Fruit fly (Drosophila melanogaster) Kc167 (cell line): ENCODE data around the gene scrt.

Source experiments
- Myc ChIP-seq: fragments of >200 bp; optimal IDR thresholded peaks from 2 replicates; lab custom pipeline; 2017; ENCODE audit warnings: missing external identifiers
- Sin3A ChIP-seq: fragments of >200 bp; optimal IDR thresholded peaks from 2 replicates; lab custom pipeline; 2018; ENCODE audit warnings: missing external identifiers
- h ChIP-seq: fragments of >200 bp; optimal IDR thresholded peaks from 3 replicates; lab custom pipeline; 2018; ENCODE audit warnings: missing external identifiers
- insv ChIP-seq: fragments of >200 bp; optimal IDR thresholded peaks from 3 replicates; lab custom pipeline; 2018; ENCODE audit warnings: missing external identifiers
- psq ChIP-seq: fragments of >200 bp; optimal IDR thresholded peaks from 2 replicates; lab custom pipeline; 2017; ENCODE audit warnings: missing external identifiers
- ttk ChIP-seq: sonication (Bioruptor generic); optimal IDR thresholded peaks from 2 replicates; lab custom pipeline; 2017; ENCODE audit warnings: missing external identifiers

DNA sequence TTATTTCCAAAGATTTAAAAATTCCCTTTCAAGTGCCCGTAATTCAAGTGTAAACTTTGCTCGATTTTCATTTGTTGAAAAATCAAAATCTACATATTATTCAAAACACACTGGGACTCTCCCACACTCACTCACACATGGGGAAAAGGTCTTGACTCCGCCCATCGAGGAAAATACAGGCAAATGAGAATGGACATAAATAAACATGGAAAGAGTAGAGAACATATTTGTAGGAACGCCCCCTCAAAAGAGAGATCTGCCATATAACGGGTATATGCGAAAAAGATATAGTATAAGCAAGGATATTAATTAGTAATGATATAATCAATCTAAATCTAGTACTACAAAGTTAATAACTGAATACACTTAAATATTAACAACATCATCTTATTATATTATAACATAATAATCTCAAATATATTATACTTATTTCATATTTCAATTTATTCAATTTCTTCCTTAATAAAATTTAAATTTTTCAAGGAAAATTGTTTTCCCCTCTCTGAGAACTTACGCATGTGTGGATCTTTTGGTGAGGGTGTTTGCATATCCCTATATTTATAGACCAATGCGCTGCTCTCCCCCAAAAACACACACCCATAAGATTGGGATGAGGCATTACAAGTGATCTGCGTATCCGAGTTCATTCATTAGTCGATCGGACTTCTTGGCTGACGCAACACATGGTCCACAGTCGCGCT lies 34.7 kb downstream of the scrt start, which contains the start of gene FoxL1:
- TF ChIP-seq h (lab: Kevin White, UChicago) (no peak), insv (lab: Kevin White, UChicago) (no peak), Sin3A (lab: Kevin White, UChicago) (no peak), Myc (lab: Kevin White, UChicago) (no peak), psq (no peak), ttk (lab: Kevin White, UChicago) (no peak)
